Worm (Caenorhabditis elegans) whole organism, young adult: Measurements from ENCODE around the gene C18D11.6.

Experiments
- B0035.1 ChIP-seq: sonication (generic microtip); optimal IDR thresholded peaks from 2 replicates; lab custom pipeline; 2016; ENCODE audit warnings: missing genetic modification characterization, mild to moderate bottlenecking, missing compliant biosample characterization, missing genotype, missing genetic modification reagents
- B0261.1 ChIP-seq: sonication (generic microtip); optimal IDR thresholded peaks from 2 replicates; lab custom pipeline; 2016; ENCODE audit warnings: mild to moderate bottlenecking, missing genetic modification characterization, moderate library complexity, missing compliant biosample characterization
- C06A6.2 ChIP-seq: fragments of 200-800 bp; sonication (Bioruptor generic); conservative IDR thresholded peaks from 2 replicates; pipeline ENCODE4 v1.3.6; 2022; ENCODE audit warnings: missing genetic modification characterization, missing compliant biosample characterization
- D2030.7 ChIP-seq: fragments of 200-800 bp; sonication (Bioruptor generic); IDR thresholded peaks from 2 replicates; pipeline ENCODE4 v1.3.6; 2022; ENCODE audit warnings: missing genetic modification reagents, missing genetic modification characterization, missing compliant biosample characterization
- F22D6.2 ChIP-seq: sonication (generic microtip); optimal IDR thresholded peaks from 2 replicates; lab custom pipeline; 2016; ENCODE audit warnings: mild to moderate bottlenecking, missing genetic modification characterization, missing compliant biosample characterization
- F37B4.10 ChIP-seq: fragments of 200-800 bp; sonication (Bioruptor generic); IDR thresholded peaks from 2 replicates; pipeline ENCODE4 v1.3.6; 2022; ENCODE audit warnings: missing genetic modification characterization, missing compliant biosample characterization
- F39B2.1 ChIP-seq: fragments of 200-800 bp; sonication (Bioruptor generic); IDR thresholded peaks from 2 replicates; pipeline ENCODE4 v1.3.6; 2022; ENCODE audit warnings: missing genetic modification reagents, missing genetic modification characterization, missing compliant biosample characterization
- F55B11.4 ChIP-seq: sonication (generic microtip); optimal IDR thresholded peaks from 2 replicates; lab custom pipeline; 2016; ENCODE audit warnings: missing compliant biosample characterization, missing genetic modification characterization, borderline replicate concordance; ENCODE audit not compliant: insufficient read depth
- F57A8.1 ChIP-seq: fragments of 200-800 bp; sonication (Bioruptor generic); optimal IDR thresholded peaks from 2 replicates; lab custom pipeline; 2018; ENCODE audit warnings: mild to moderate bottlenecking, missing genetic modification characterization, moderate library complexity, missing compliant biosample characterization
- F57C9.4 ChIP-seq: sonication (generic microtip); optimal IDR thresholded peaks from 2 replicates; lab custom pipeline; 2017; ENCODE audit warnings: mild to moderate bottlenecking, missing genetic modification characterization, missing compliant biosample characterization
- K12H6.12 ChIP-seq: fragments of 200-800 bp; sonication (Bioruptor generic); optimal IDR thresholded peaks from 2 replicates; lab custom pipeline; 2018; ENCODE audit warnings: mild to moderate bottlenecking, missing genetic modification characterization, missing compliant biosample characterization
- T07F8.4 ChIP-seq: sonication (generic microtip); optimal IDR thresholded peaks from 2 replicates; lab custom pipeline; 2016; ENCODE audit warnings: mild to moderate bottlenecking, missing genetic modification characterization, moderate library complexity, missing compliant biosample characterization
- Y53G8AR.9 ChIP-seq: fragments of 200-800 bp; sonication (Bioruptor generic); conservative IDR thresholded peaks from 2 replicates; pipeline ENCODE4 v1.3.6; 2022; ENCODE audit warnings: missing genetic modification reagents, missing genetic modification characterization, missing compliant biosample characterization
- aptf-3 ChIP-seq: fragments of 200-800 bp; sonication (Bioruptor generic); IDR thresholded peaks from 2 replicates; pipeline ENCODE4 v1.3.6; 2022; ENCODE audit warnings: missing genetic modification characterization, missing compliant biosample characterization
- attf-5 ChIP-seq: fragments of 200-800 bp; sonication (Bioruptor generic); optimal IDR thresholded peaks from 2 replicates; lab custom pipeline; 2018; ENCODE audit warnings: mild to moderate bottlenecking, missing genetic modification characterization, missing compliant biosample characterization
- cebp-1 ChIP-seq, 2 experiments: fragments of 200-800 bp in 1 of 2; sonication (Bioruptor generic) in 1 of 2; sonication (generic microtip) in 1 of 2; IDR thresholded peaks in 1 of 2; optimal IDR thresholded peaks in 1 of 2; 2 replicates each; pipeline versions ENCODE4 v1.3.6 to Lab custom; 2017 to 2022; ENCODE audit warnings: missing compliant biosample characterization in 2 of 2, missing genetic modification characterization in 2 of 2, mild to moderate bottlenecking in 1 of 2, missing genetic modification reagents in 1 of 2, moderate library complexity in 1 of 2
- cebp-2 ChIP-seq: fragments of 200-800 bp; sonication (Bioruptor generic); IDR thresholded peaks from 2 replicates; pipeline ENCODE4 v1.3.6; 2022; ENCODE audit warnings: missing genetic modification characterization, missing compliant biosample characterization
- ceh-40 ChIP-seq: fragments of 200-800 bp; sonication (Bioruptor generic); IDR thresholded peaks from 2 replicates; pipeline ENCODE4 v1.3.6; 2022; ENCODE audit warnings: missing genetic modification characterization, missing compliant biosample characterization
- ceh-58 ChIP-seq: fragments of 200-800 bp; sonication (Bioruptor generic); IDR thresholded peaks from 2 replicates; pipeline ENCODE4 v1.3.6; 2022; ENCODE audit warnings: missing genetic modification characterization, missing compliant biosample characterization
- ceh-79 ChIP-seq: sonication (generic microtip); optimal IDR thresholded peaks from 2 replicates; lab custom pipeline; 2017; ENCODE audit warnings: mild to moderate bottlenecking, missing genetic modification characterization, missing compliant biosample characterization
- ceh-91 ChIP-seq: fragments of 200-800 bp; sonication (Bioruptor generic); IDR thresholded peaks from 2 replicates; pipeline ENCODE4 v1.3.6; 2022; ENCODE audit warnings: missing genetic modification reagents, missing genetic modification characterization, missing compliant biosample characterization
- chd-7 ChIP-seq: sonication (generic microtip); optimal IDR thresholded peaks from 2 replicates; lab custom pipeline; 2016; ENCODE audit warnings: mild to moderate bottlenecking, missing genetic modification characterization, moderate library complexity, missing compliant biosample characterization
- dox-1 ChIP-seq: fragments of 200-800 bp; sonication (Bioruptor generic); IDR thresholded peaks from 2 replicates; pipeline ENCODE4 v1.3.6; 2022; ENCODE audit warnings: missing genetic modification reagents, missing genetic modification characterization, missing compliant biosample characterization
- dpff-1 ChIP-seq: sonication (generic microtip); optimal IDR thresholded peaks from 2 replicates; lab custom pipeline; 2017; ENCODE audit warnings: mild to moderate bottlenecking, missing genetic modification characterization, missing compliant biosample characterization
- egl-44 ChIP-seq: fragments of 200-800 bp; sonication (Bioruptor generic); IDR thresholded peaks from 2 replicates; pipeline ENCODE4 v1.3.6; 2022; ENCODE audit warnings: missing genetic modification reagents, missing genetic modification characterization, missing compliant biosample characterization
- gei-17 ChIP-seq: fragments of 200-800 bp; sonication (Bioruptor generic); optimal IDR thresholded peaks from 2 replicates; lab custom pipeline; 2018; ENCODE audit warnings: mild to moderate bottlenecking, missing genetic modification characterization, missing compliant biosample characterization
- him-1 ChIP-seq: sonication (generic microtip); optimal IDR thresholded peaks from 2 replicates; lab custom pipeline; 2016; ENCODE audit warnings: missing genotype, missing genetic modification reagents, missing genetic modification characterization, missing compliant biosample characterization
- hlh-12 ChIP-seq: sonication (generic microtip); optimal IDR thresholded peaks from 2 replicates; lab custom pipeline; 2016; ENCODE audit warnings: missing genetic modification characterization, missing compliant biosample characterization
- hmg-20 ChIP-seq: fragments of 200-800 bp; sonication (Bioruptor generic); IDR thresholded peaks from 2 replicates; pipeline ENCODE4 v1.3.6; 2022; ENCODE audit warnings: missing genetic modification reagents, missing genetic modification characterization, missing compliant biosample characterization
- lag-1 ChIP-seq: fragments of 200-800 bp; sonication (Bioruptor generic); IDR thresholded peaks from 2 replicates; pipeline ENCODE4 v1.3.6; 2022; ENCODE audit warnings: missing genetic modification reagents, missing genetic modification characterization, missing compliant biosample characterization
- lin-26 ChIP-seq: fragments of 200-800 bp; sonication (Bioruptor generic); IDR thresholded peaks from 2 replicates; pipeline ENCODE4 v1.3.6; 2022; ENCODE audit warnings: missing genetic modification reagents, missing genetic modification characterization, missing compliant biosample characterization
- lin-35 ChIP-seq, 3 experiments: fragments of 150-350 bp in 2 of 3; sonication (generic microtip) in 1 of 3; optimal IDR thresholded peaks; 2 replicates each; lab custom pipeline; 2014 to 2018; ENCODE audit warnings: missing biosample characterization in 3 of 3, missing genetic modification characterization in 3 of 3, missing genetic modification reagents in 3 of 3
- madf-3 ChIP-seq: fragments of 200-800 bp; sonication (Bioruptor generic); IDR thresholded peaks from 2 replicates; pipeline ENCODE4 v1.3.6; 2022; ENCODE audit warnings: missing genetic modification reagents, missing genetic modification characterization, missing compliant biosample characterization
- madf-6 ChIP-seq: fragments of 200-800 bp; sonication (Bioruptor generic); IDR thresholded peaks from 2 replicates; pipeline ENCODE4 v1.3.6; 2022; ENCODE audit warnings: missing genetic modification reagents, missing genetic modification characterization, missing compliant biosample characterization
- madf-8 ChIP-seq: fragments of 200-800 bp; sonication (Bioruptor generic); conservative IDR thresholded peaks from 2 replicates; pipeline ENCODE4 v1.3.6; 2022; ENCODE audit warnings: missing genetic modification reagents, missing genetic modification characterization, missing compliant biosample characterization
- mel-28 ChIP-seq: sonication (generic microtip); optimal IDR thresholded peaks from 2 replicates; lab custom pipeline; 2016; ENCODE audit warnings: borderline replicate concordance, mild to moderate bottlenecking, missing genetic modification characterization, missing compliant biosample characterization
- nfyb-1 ChIP-seq: fragments of 200-800 bp; sonication (Bioruptor generic); IDR thresholded peaks from 2 replicates; pipeline ENCODE4 v1.3.6; 2022; ENCODE audit warnings: missing genetic modification reagents, missing genetic modification characterization, missing compliant biosample characterization
- nhr-120 ChIP-seq: fragments of 200-800 bp; sonication (Bioruptor generic); IDR thresholded peaks from 2 replicates; pipeline ENCODE4 v1.3.6; 2022; ENCODE audit warnings: missing genetic modification characterization, missing compliant biosample characterization
- rec-8 ChIP-seq, 2 experiments: sonication (generic microtip); optimal IDR thresholded peaks; 2 replicates each; lab custom pipeline; 2016; ENCODE audit warnings: mild to moderate bottlenecking in 2 of 2, missing genetic modification characterization in 2 of 2, missing genetic modification reagents in 2 of 2, missing genotype in 2 of 2, missing biosample characterization in 1 of 2, missing compliant biosample characterization in 1 of 2, moderate library complexity in 1 of 2
- sdz-38 ChIP-seq: sonication (generic microtip); optimal IDR thresholded peaks from 2 replicates; lab custom pipeline; 2016; ENCODE audit warnings: missing genotype, missing genetic modification characterization, missing compliant biosample characterization
- snpc-1.1 ChIP-seq: sonication (generic microtip); optimal IDR thresholded peaks from 2 replicates; lab custom pipeline; 2017; ENCODE audit warnings: missing genetic modification characterization, mild to moderate bottlenecking, missing compliant biosample characterization, antibody characterized with exemption, moderate library complexity, missing genotype, missing genetic modification reagents; ENCODE audit not compliant: insufficient read depth
- unc-62 ChIP-seq: fragments of 150-350 bp; optimal IDR thresholded peaks from 2 replicates; lab custom pipeline; 2014; ENCODE audit warnings: missing biosample characterization, missing genetic modification reagents, missing genetic modification characterization
- zim-3 ChIP-seq: sonication (generic microtip); optimal IDR thresholded peaks from 2 replicates; lab custom pipeline; 2017; ENCODE audit warnings: mild to moderate bottlenecking, missing genetic modification characterization, moderate library complexity, missing compliant biosample characterization
- ztf-3 ChIP-seq: fragments of 200-800 bp; sonication (Bioruptor generic); optimal IDR thresholded peaks from 2 replicates; lab custom pipeline; 2018; ENCODE audit warnings: mild to moderate bottlenecking, missing genetic modification characterization, missing compliant biosample characterization
- ztf-6 ChIP-seq: fragments of 200-800 bp; sonication (Bioruptor generic); IDR thresholded peaks from 2 replicates; pipeline ENCODE4 v1.3.6; 2022; ENCODE audit warnings: missing genetic modification reagents, missing genetic modification characterization, missing compliant biosample characterization

C18D11.6 gene

DNA sequence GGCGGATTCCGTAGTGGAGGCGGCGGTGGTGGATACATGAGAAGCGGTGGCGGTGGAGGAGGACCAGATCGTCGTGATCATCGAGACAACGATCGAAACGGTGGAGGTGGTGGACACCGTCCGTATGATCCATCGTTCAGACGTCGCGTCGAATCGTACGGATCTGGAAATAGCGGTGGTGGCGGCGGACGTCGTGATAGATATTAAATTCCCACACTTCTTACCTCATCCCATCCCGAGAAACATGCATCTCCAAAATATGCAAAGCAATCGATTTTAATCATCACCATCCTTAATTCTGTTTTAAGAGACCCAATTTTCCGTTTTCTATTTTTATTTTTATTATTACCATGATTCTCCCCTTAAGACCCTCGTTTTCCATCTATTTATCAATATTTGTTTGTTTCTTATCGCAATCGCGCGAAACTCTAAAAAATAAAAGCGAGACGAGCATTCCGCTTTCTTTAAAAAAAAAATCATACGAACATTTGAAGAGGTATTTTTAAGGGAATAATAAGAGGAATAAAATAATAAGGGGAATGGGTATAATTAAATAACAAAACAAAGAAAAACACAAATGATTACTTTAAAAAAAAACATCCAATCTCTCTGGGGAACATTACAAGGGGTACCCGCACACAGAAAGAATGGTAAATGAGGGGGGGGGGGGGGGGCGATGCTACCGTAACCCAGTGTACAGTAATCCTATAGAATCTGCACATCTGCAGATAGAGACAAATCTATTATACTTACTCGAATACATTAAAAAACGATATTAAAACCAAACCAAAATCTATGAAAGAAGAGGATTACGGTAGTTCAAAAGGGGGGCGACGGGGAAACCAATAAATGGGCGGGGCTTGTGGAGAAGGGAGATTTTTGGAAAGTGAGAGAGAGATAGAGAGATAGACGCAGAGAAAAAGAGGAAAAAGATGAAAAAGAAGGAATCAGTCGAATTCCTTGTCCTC, 20.4 kb downstream of the C18D11.6 start (continued):
- TF ChIP-seq madf-3 (GFP tag; lab: Robert Waterston, UW) (peak; percentile 66; the same call in 1 of the 2 replicates), ceh-91 (GFP tag; lab: Robert Waterston, UW) (no peak; the same call in 1 of the 2 replicates), him-1 (tag; lab: Kevin White, UChicago) (peak; percentile 99), ztf-6 (no peak), rec-8 (tag; optimal IDR thresholded peaks at IDR 0.05; lab: Kevin White, UChicago) (peak in 1 of 2 experiments; percentile 44), F57A8.1 (GFP tag; lab: Kevin White, UChicago) (no peak), ceh-58 (GFP tag; lab: Robert Waterston, UW) (no peak), K12H6.12 (tag; lab: Kevin White, UChicago) (no peak), lin-35 (GFP tag; optimal IDR thresholded peaks at IDR 0.05; lab: Kevin White, UChicago) (peak in 1 of 3 experiments; percentile 40), F55B11.4 (no peak), F39B2.1 (no peak), mel-28 (tag; lab: Kevin White, UChicago) (no peak), dpff-1 (peak; percentile 64), zim-3 (tag; lab: Kevin White, UChicago) (peak; percentile 62), B0035.1 (tag; lab: Kevin White, UChicago) (peak; percentile 79), dox-1 (peak; percentile 50), aptf-3 (GFP tag; lab: Robert Waterston, UW) (0 out of 2 replicates have a peak, but pooled peaks have one; percentile 11), B0261.1 (no peak), ceh-40 (no peak; the same call in 1 of the 2 replicates), snpc-1.1 (tag; lab: Kevin White, UChicago) (peak; percentile 60), attf-5 (no peak), lin-26 (GFP tag; lab: Robert Waterston, UW) (peak; percentile 24; the same call in 1 of the 2 replicates), madf-6 (GFP tag; lab: Robert Waterston, UW) (peak; percentile 52), unc-62 (GFP tag; lab: Kevin White, UChicago) (no peak), egl-44 (GFP tag; lab: Robert Waterston, UW) (no peak), F57C9.4 (no peak), ceh-79 (peak; percentile 17), D2030.7 (no peak), F37B4.10 (0 out of 2 replicates have a peak, but pooled peaks have one; percentile 61), T07F8.4 (tag; lab: Kevin White, UChicago) (no peak), nhr-120 (GFP tag; lab: Robert Waterston, UW) (0 out of 2 replicates have a peak, but pooled peaks have one; percentile 18), lag-1 (GFP tag; lab: Robert Waterston, UW) (no peak), ztf-3 (GFP tag; lab: Kevin White, UChicago) (peak; percentile 33), F22D6.2 (tag; lab: Kevin White, UChicago) (no peak), hlh-12 (tag; lab: Kevin White, UChicago) (no peak), cebp-2 (GFP tag; lab: Robert Waterston, UW) (peak; percentile 85; the same call in 1 of the 2 replicates), C06A6.2 (peak; percentile 53; the same call in 1 of the 2 replicates), cebp-1 (GFP tag; IDR thresholded peaks at IDR 0.05; lab: Robert Waterston, UW) (peak; percentile 76), cebp-1 (tag; optimal IDR thresholded peaks at IDR 0.05; lab: Kevin White, UChicago) (peak; percentile 72), gei-17 (GFP tag; lab: Kevin White, UChicago) (peak; percentile 47), nfyb-1 (GFP tag; lab: Robert Waterston, UW) (peak; percentile 84), chd-7 (peak; percentile 75), hmg-20 (peak; percentile 39; the same call in 1 of the 2 replicates), Y53G8AR.9 (GFP tag; lab: Robert Waterston, UW) (peak; percentile 78), madf-8 (GFP tag; lab: Robert Waterston, UW) (no peak; the same call in 1 of the 2 replicates), sdz-38 (tag; lab: Kevin White, UChicago) (no peak)
